Fruit fly (Drosophila melanogaster) whole organism, embryonic: Measurements from ENCODE around the gene CG18301.

ENCODE experiments used
- Atf-2 ChIP-seq: fragments of 200-800 bp; sonication (Bioruptor generic); optimal IDR thresholded peaks from 2 replicates; lab custom pipeline; 2016; ENCODE audit warnings: missing biosample characterization, missing genetic modification characterization
- CG10267 ChIP-seq: fragments of 200-800 bp; sonication (Bioruptor generic); optimal IDR thresholded peaks from 2 replicates; lab custom pipeline; 2018; ENCODE audit warnings: missing biosample characterization, mild to moderate bottlenecking, missing genetic modification characterization, moderate library complexity
- CG12236 ChIP-seq: fragments of 200-800 bp; sonication (Bioruptor generic); optimal IDR thresholded peaks from 2 replicates; lab custom pipeline; 2016; ENCODE audit warnings: missing biosample characterization, missing genetic modification characterization
- CG15601 ChIP-seq: fragments of 200-800 bp; sonication (Bioruptor generic); optimal IDR thresholded peaks from 3 replicates; lab custom pipeline; 2019; ENCODE audit warnings: missing biosample characterization, mild to moderate bottlenecking, missing genetic modification characterization, moderate library complexity
- CG33557 ChIP-seq: fragments of 200-800 bp; sonication (Bioruptor generic); optimal IDR thresholded peaks from 2 replicates; lab custom pipeline; 2019; ENCODE audit warnings: missing biosample characterization, mild to moderate bottlenecking, missing genetic modification characterization, moderate library complexity
- CG3838 ChIP-seq: fragments of 200-800 bp; sonication (Bioruptor generic); optimal IDR thresholded peaks from 3 replicates; lab custom pipeline; 2016; ENCODE audit warnings: missing biosample characterization, missing genetic modification characterization
- CG4282 ChIP-seq: fragments of 200-800 bp; sonication (Bioruptor generic); optimal IDR thresholded peaks from 2 replicates; lab custom pipeline; 2016; ENCODE audit warnings: missing biosample characterization, missing genetic modification characterization
- CG6683 ChIP-seq: fragments of 200-800 bp; sonication (Bioruptor generic); optimal IDR thresholded peaks from 2 replicates; lab custom pipeline; 2017; ENCODE audit warnings: missing biosample characterization, mild to moderate bottlenecking, missing genetic modification characterization, missing genetic modification reagents
- CG6765 ChIP-seq: fragments of 200-800 bp; sonication (Bioruptor generic); optimal IDR thresholded peaks from 3 replicates; lab custom pipeline; 2017; ENCODE audit warnings: missing biosample characterization, mild to moderate bottlenecking, missing genetic modification characterization
- CG7745 ChIP-seq: fragments of 200-800 bp; sonication (Bioruptor generic); optimal IDR thresholded peaks from 2 replicates; lab custom pipeline; 2018; ENCODE audit warnings: missing biosample characterization, mild to moderate bottlenecking, missing genetic modification characterization, moderate library complexity
- CG7786 ChIP-seq: fragments of 200-800 bp; sonication (Bioruptor generic); optimal IDR thresholded peaks from 2 replicates; lab custom pipeline; 2016; ENCODE audit warnings: missing biosample characterization, missing genetic modification characterization
- CG7987 ChIP-seq: fragments of 200-800 bp; sonication (Bioruptor generic); optimal IDR thresholded peaks from 2 replicates; lab custom pipeline; 2018; ENCODE audit warnings: missing biosample characterization, mild to moderate bottlenecking, missing genetic modification characterization, moderate library complexity
- CG8478 ChIP-seq: fragments of >200 bp; optimal IDR thresholded peaks from 2 replicates; lab custom pipeline; 2018
- D19A ChIP-seq: fragments of 200-800 bp; optimal IDR thresholded peaks from 3 replicates; lab custom pipeline; 2019; ENCODE audit warnings: missing biosample characterization, mild to moderate bottlenecking, missing genetic modification characterization, moderate library complexity
- Ets65A ChIP-seq: fragments of 200-800 bp; sonication (Bioruptor generic); peaks from one replicate; lab custom pipeline; 2016; ENCODE audit warnings: missing biosample characterization, missing genetic modification characterization
- Ets97D ChIP-seq: fragments of 200-800 bp; sonication (Bioruptor generic); optimal IDR thresholded peaks from 3 replicates; lab custom pipeline; 2016; ENCODE audit warnings: missing biosample characterization, missing genetic modification characterization
- GATAe ChIP-seq: fragments of 200-800 bp; sonication (Bioruptor generic); conservative IDR thresholded peaks from 2 replicates; pipeline ENCODE4 v1.3.6; 2022; ENCODE audit warnings: missing biosample characterization, missing genetic modification characterization
- Hr3 ChIP-seq: fragments of 200-800 bp; sonication (Bioruptor generic); optimal IDR thresholded peaks from 3 replicates; lab custom pipeline; 2016; ENCODE audit warnings: missing biosample characterization, missing genetic modification characterization
- Hr39 ChIP-seq: fragments of >200 bp; optimal IDR thresholded peaks from 2 replicates; lab custom pipeline; 2017
- Max ChIP-seq: fragments of 200-800 bp; sonication (Bioruptor generic); optimal IDR thresholded peaks from 2 replicates; lab custom pipeline; 2016; ENCODE audit warnings: missing biosample characterization, mild to moderate bottlenecking, missing genetic modification characterization
- Mes4 ChIP-seq: fragments of 200-800 bp; sonication (Bioruptor generic); optimal IDR thresholded peaks from 2 replicates; lab custom pipeline; 2016; ENCODE audit warnings: missing biosample characterization, missing genetic modification characterization
- Poxn ChIP-seq: fragments of 200-800 bp; sonication (Bioruptor generic); IDR thresholded peaks from 2 replicates; pipeline ENCODE4 v1.3.6; 2022; ENCODE audit warnings: missing biosample characterization, missing genetic modification characterization
- Ravus ChIP-seq: fragments of 200-800 bp; sonication (Bioruptor generic); IDR thresholded peaks from 2 replicates; pipeline ENCODE4 v1.3.6; 2022; ENCODE audit warnings: missing biosample characterization, missing genetic modification characterization
- Trl ChIP-seq, 3 experiments: fragments of >200 bp in 2 of 3; fragments of 200-800 bp in 1 of 3; sonication (Bioruptor generic) in 1 of 3; optimal IDR thresholded peaks; 2 replicates in 1 of 3; 3 replicates in 2 of 3; lab custom pipeline; 2016 to 2017; ENCODE audit warnings: missing biosample characterization in 1 of 3, missing genetic modification characterization in 1 of 3
- ac ChIP-seq: fragments of 200-800 bp; sonication (Bioruptor generic); optimal IDR thresholded peaks from 3 replicates; lab custom pipeline; 2017; ENCODE audit warnings: missing biosample characterization, mild to moderate bottlenecking, missing genetic modification characterization
- ara ChIP-seq: fragments of 200-800 bp; sonication (Bioruptor generic); IDR thresholded peaks from 2 replicates; pipeline ENCODE4 v1.3.6; 2022; ENCODE audit warnings: missing biosample characterization, missing genetic modification characterization
- az2 ChIP-seq: fragments of 200-800 bp; sonication (Bioruptor generic); optimal IDR thresholded peaks from 3 replicates; lab custom pipeline; 2016; ENCODE audit warnings: missing biosample characterization, missing genetic modification characterization
- bab2 ChIP-seq: fragments of 200-800 bp; sonication (Bioruptor generic); optimal IDR thresholded peaks from 2 replicates; lab custom pipeline; 2016; ENCODE audit warnings: missing biosample characterization, missing genetic modification characterization
- cg ChIP-seq: fragments of 200-800 bp; sonication (Bioruptor generic); optimal IDR thresholded peaks from 3 replicates; lab custom pipeline; 2019; ENCODE audit warnings: missing biosample characterization, mild to moderate bottlenecking, missing genetic modification characterization, moderate library complexity
- dmrt11E ChIP-seq: fragments of 200-800 bp; sonication (Bioruptor generic); optimal IDR thresholded peaks from 3 replicates; lab custom pipeline; 2018; ENCODE audit warnings: missing biosample characterization, mild to moderate bottlenecking, missing genetic modification characterization, moderate library complexity
- exex ChIP-seq: fragments of 200-800 bp; sonication (Bioruptor generic); optimal IDR thresholded peaks from 4 replicates; lab custom pipeline; 2018; ENCODE audit warnings: missing biosample characterization, mild to moderate bottlenecking, missing genetic modification characterization, moderate library complexity
- fu2 ChIP-seq: fragments of 200-800 bp; sonication (Bioruptor generic); optimal IDR thresholded peaks from 2 replicates; lab custom pipeline; 2016; ENCODE audit warnings: missing biosample characterization, missing genetic modification characterization
- gem ChIP-seq: fragments of 200-800 bp; sonication (Bioruptor generic); optimal IDR thresholded peaks from 2 replicates; lab custom pipeline; 2019; ENCODE audit warnings: missing biosample characterization, mild to moderate bottlenecking, missing genetic modification characterization, moderate library complexity
- grau ChIP-seq: fragments of 200-800 bp; optimal IDR thresholded peaks from 3 replicates; lab custom pipeline; 2019; ENCODE audit warnings: missing biosample characterization, mild to moderate bottlenecking, missing genetic modification characterization, moderate library complexity
- ham ChIP-seq: fragments of 200-800 bp; sonication (Bioruptor generic); IDR thresholded peaks from 2 replicates; pipeline ENCODE4 v1.3.6; 2022; ENCODE audit warnings: missing biosample characterization, missing genetic modification characterization
- insv ChIP-seq, 2 experiments: fragments of 200-800 bp; sonication (Bioruptor generic); optimal IDR thresholded peaks; 3 replicates each; lab custom pipeline; 2016 to 2018; ENCODE audit warnings: missing biosample characterization in 2 of 2, missing genetic modification characterization in 2 of 2
- jing ChIP-seq: fragments of 200-800 bp; sonication (Bioruptor generic); optimal IDR thresholded peaks from 2 replicates; lab custom pipeline; 2018; ENCODE audit warnings: missing biosample characterization, mild to moderate bottlenecking, missing genetic modification characterization
- lmd ChIP-seq: fragments of 200-800 bp; sonication (Bioruptor generic); IDR thresholded peaks from 2 replicates; pipeline ENCODE4 v1.3.6; 2022; ENCODE audit warnings: missing biosample characterization, missing genetic modification characterization
- luna ChIP-seq: fragments of 200-800 bp; sonication (Bioruptor generic); optimal IDR thresholded peaks from 2 replicates; lab custom pipeline; 2016; ENCODE audit warnings: missing biosample characterization, missing genetic modification characterization
- onecut ChIP-seq: fragments of 200-800 bp; sonication (Bioruptor generic); IDR thresholded peaks from 2 replicates; pipeline ENCODE4 v1.3.6; 2022; ENCODE audit warnings: missing biosample characterization, missing genetic modification characterization
- org-1 ChIP-seq: fragments of 200-800 bp; sonication (Bioruptor generic); optimal IDR thresholded peaks from 2 replicates; lab custom pipeline; 2017; ENCODE audit warnings: missing biosample characterization, missing genetic modification characterization
- pita ChIP-seq: fragments of 200-800 bp; sonication (Bioruptor generic); optimal IDR thresholded peaks from 2 replicates; lab custom pipeline; 2017; ENCODE audit warnings: missing biosample characterization, mild to moderate bottlenecking, missing genetic modification characterization
- salm ChIP-seq: fragments of 200-800 bp; sonication (Bioruptor generic); optimal IDR thresholded peaks from 2 replicates; lab custom pipeline; 2018; ENCODE audit warnings: missing biosample characterization, mild to moderate bottlenecking, missing genetic modification characterization
- scrt ChIP-seq: fragments of 200-800 bp; sonication (Bioruptor generic); optimal IDR thresholded peaks from 2 replicates; lab custom pipeline; 2018; ENCODE audit warnings: missing biosample characterization, mild to moderate bottlenecking, missing genetic modification characterization, moderate library complexity
- sima ChIP-seq: fragments of 200-800 bp; sonication (Bioruptor generic); optimal IDR thresholded peaks from 2 replicates; lab custom pipeline; 2016; ENCODE audit warnings: missing biosample characterization, missing genetic modification characterization
- sqz ChIP-seq: fragments of 200-800 bp; sonication (Bioruptor generic); optimal IDR thresholded peaks from 3 replicates; lab custom pipeline; 2018; ENCODE audit warnings: missing biosample characterization, mild to moderate bottlenecking, missing genetic modification characterization
- tgo ChIP-seq: fragments of 200-800 bp; sonication (Bioruptor generic); IDR thresholded peaks from 3 replicates; pipeline ENCODE4 v1.3.6; 2022; ENCODE audit warnings: missing biosample characterization, missing genetic modification characterization
- vvl ChIP-seq: fragments of 200-800 bp; sonication (Bioruptor generic); IDR thresholded peaks from 2 replicates; pipeline ENCODE4 v1.3.6; 2022; ENCODE audit warnings: missing biosample characterization, missing genetic modification characterization

CG18301 gene

DNA sequence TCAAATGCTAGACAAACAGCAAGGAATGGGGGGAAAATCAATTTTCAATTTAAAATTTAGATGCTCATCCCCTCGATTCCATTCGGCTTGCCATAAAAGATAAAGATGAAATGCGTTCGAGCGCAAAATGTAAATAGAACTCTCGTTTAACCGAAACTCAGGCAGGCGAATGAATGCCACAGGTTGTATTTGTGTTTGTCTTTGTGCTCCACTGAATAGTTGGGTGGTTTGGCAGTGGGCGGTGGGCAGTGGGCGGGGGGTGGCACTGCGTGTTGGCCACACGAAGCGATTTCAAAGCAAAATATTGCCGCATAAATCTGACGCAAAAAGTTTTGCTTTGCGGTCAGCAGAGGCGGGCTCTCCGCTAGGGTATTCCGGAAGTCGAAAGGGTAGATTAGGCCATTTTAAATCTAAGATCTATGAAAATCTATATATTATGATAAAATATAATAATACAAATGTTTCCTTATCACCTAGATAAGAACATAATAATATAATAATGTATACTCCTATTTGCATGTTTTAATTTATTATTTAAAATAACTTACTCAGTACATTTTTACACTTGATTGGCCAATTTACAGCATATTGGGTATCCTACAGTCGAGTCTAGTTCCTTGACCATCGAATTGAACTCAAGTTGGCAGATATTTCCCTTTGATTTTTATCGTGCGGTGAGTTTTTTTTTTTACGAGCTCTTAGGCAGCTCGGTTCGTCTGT is 9.3 kb upstream of the CG18301 start (continued):
- no peak for TF ChIP-seq CG3838 (GFP tag; lab: Kevin White, UChicago)
- peak; percentile 71; the same call in 2 of the 3 replicates for TF ChIP-seq tgo (GFP tag; lab: Robert Waterston, UW)
- TF ChIP-seq Trl (optimal IDR thresholded peaks at IDR 0.05; lab: Kevin White, UChicago) = no peak
- no peak for TF ChIP-seq Trl (GFP tag; optimal IDR thresholded peaks at IDR 0.05; lab: Kevin White, UChicago)
- TF ChIP-seq lmd (GFP tag; lab: Robert Waterston, UW) = peak; percentile 83
- TF ChIP-seq Ravus (GFP tag; lab: Robert Waterston, UW) = no peak
- no peak for TF ChIP-seq insv (GFP tag; optimal IDR thresholded peaks at IDR 0.05; lab: Kevin White, UChicago)
- TF ChIP-seq onecut (GFP tag; lab: Robert Waterston, UW) = no peak
- TF ChIP-seq grau (tag; lab: Kevin White, UChicago) = peak; percentile 75
- peak; percentile 33 for TF ChIP-seq sqz
- no peak for TF ChIP-seq Poxn (GFP tag; lab: Robert Waterston, UW)
- TF ChIP-seq exex (tag; lab: Kevin White, UChicago) = no peak
- no peak for TF ChIP-seq dmrt11E (tag; lab: Kevin White, UChicago)
- no peak for TF ChIP-seq luna (GFP tag; lab: Kevin White, UChicago)
- TF ChIP-seq Max (GFP tag; lab: Kevin White, UChicago) = no peak
- TF ChIP-seq Ets97D (GFP tag; lab: Kevin White, UChicago) = no peak
- peak; percentile 18 for TF ChIP-seq CG10267

DNA sequence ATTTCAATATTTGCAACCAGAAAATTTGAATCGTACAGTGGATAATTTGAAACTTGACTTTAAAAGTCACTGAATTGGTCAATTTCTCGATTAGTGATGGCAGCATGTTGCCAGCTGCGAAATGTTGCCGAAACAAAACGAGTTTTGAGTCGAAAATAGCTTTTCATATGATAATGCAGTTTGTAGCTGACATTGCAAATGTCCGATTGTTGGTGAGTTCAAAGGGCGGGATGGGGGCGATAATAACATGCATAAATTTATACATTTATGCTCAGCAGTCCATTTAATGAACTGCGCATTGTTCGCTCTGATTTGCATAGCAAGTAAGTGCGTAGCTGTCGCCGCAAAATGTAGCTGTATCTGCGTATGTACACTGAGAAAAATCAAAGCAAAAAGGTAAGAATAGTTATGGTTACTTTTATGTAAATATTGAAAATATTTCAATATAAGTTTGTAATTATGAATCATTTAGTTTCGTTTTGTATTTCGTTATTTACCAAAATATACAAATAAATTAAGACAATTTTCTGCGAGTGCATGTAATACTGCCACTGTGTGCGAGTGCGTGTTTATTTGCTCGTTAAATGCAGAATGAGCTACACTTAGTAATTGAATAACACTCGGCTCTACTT is 4.6 kb upstream of the CG18301 start, which contains the start of gene Lip4:
Gene Lip4, plus strand, starts transcription at position 620 of the 632 bp plus-strand sequence.
- TF ChIP-seq Max (GFP tag; lab: Kevin White, UChicago) = peak; percentile 75
- no peak for TF ChIP-seq CG7745 (tag; lab: Kevin White, UChicago)
- peak; percentile 3 for TF ChIP-seq sima (GFP tag; lab: Kevin White, UChicago)
- TF ChIP-seq CG6765 (GFP tag; lab: Kevin White, UChicago) = peak; percentile 72
- no peak for TF ChIP-seq CG33557 (GFP tag; lab: Kevin White, UChicago)
- no peak for TF ChIP-seq CG12236 (GFP tag; lab: Kevin White, UChicago)
- TF ChIP-seq Mes4 (GFP tag; lab: Kevin White, UChicago) = no peak
- peak; percentile 58 for TF ChIP-seq Hr3 (GFP tag; lab: Kevin White, UChicago)
- TF ChIP-seq pita (GFP tag; lab: Kevin White, UChicago) = no peak
- peak; percentile 24 for TF ChIP-seq jing (GFP tag; lab: Kevin White, UChicago)
- peak; percentile 69 for TF ChIP-seq az2 (GFP tag; lab: Kevin White, UChicago)
- TF ChIP-seq gem (tag; lab: Kevin White, UChicago) = peak; percentile 89
- TF ChIP-seq fu2 = peak; percentile 14
- peak; percentile 3 for TF ChIP-seq ac (GFP tag; lab: Kevin White, UChicago)
- TF ChIP-seq Ets65A (GFP tag; lab: Kevin White, UChicago) = peak; percentile 92
- TF ChIP-seq scrt (GFP tag; lab: Kevin White, UChicago) = peak; percentile 47
- peak; percentile 61 for TF ChIP-seq org-1
- peak; percentile 41 for TF ChIP-seq CG6683
- no peak for TF ChIP-seq luna (GFP tag; lab: Kevin White, UChicago)
- TF ChIP-seq Hr39 (lab: Kevin White, UChicago) = no peak
- peak; percentile 15 for TF ChIP-seq CG15601
- TF ChIP-seq GATAe (GFP tag; lab: Robert Waterston, UW) = no peak
- TF ChIP-seq ara (GFP tag; lab: Robert Waterston, UW) = peak; percentile 72
- peak; percentile 47 for TF ChIP-seq CG7987 (GFP tag; lab: Kevin White, UChicago)
- no peak for TF ChIP-seq CG8478
- peak; percentile 86 for TF ChIP-seq vvl (GFP tag; lab: Robert Waterston, UW)
- peak; percentile 31 for TF ChIP-seq bab2 (GFP tag; lab: Kevin White, UChicago)
- peak; percentile 24 for TF ChIP-seq salm (tag; lab: Kevin White, UChicago)
- TF ChIP-seq cg (GFP tag; lab: Kevin White, UChicago) = no peak
- peak; percentile 83 for TF ChIP-seq lmd (GFP tag; lab: Robert Waterston, UW)
- no peak for TF ChIP-seq CG7786
- TF ChIP-seq CG4282 = no peak
- TF ChIP-seq D19A (tag; lab: Kevin White, UChicago) = peak; percentile 64
- TF ChIP-seq ham (GFP tag; lab: Robert Waterston, UW) = no peak
- TF ChIP-seq Atf-2 (GFP tag; lab: Kevin White, UChicago) = peak; percentile 14
